Worm (Caenorhabditis elegans): ENCODE results near the gene srx-110.

ce11 chrII:3736893-3737375 lies 27.6 kb downstream of the srx-110 start, which contains the start of gene F12E12.6:
- TF ChIP-seq lin-39 (tag; optimal IDR thresholded peaks at IDR 0.05) (no peak), egl-27 (tag; optimal IDR thresholded peaks at IDR 0.05) (no peak), sea-2 (GFP tag; optimal IDR thresholded peaks at IDR 0.05) (no peak), ztf-11 (tag; optimal IDR thresholded peaks at IDR 0.05) (no peak), ztf-4 (tag; optimal IDR thresholded peaks at IDR 0.05) (no peak), tbx-2 (tag; optimal IDR thresholded peaks at IDR 0.05) (no peak), snpc-4 (tag; optimal IDR thresholded peaks at IDR 0.05) (no peak), nhr-25 (tag; optimal IDR thresholded peaks at IDR 0.05) (no peak), nhr-28 (tag; optimal IDR thresholded peaks at IDR 0.05) (no peak), lin-15B (tag; optimal IDR thresholded peaks at IDR 0.05) (no peak), nhr-77 (tag; optimal IDR thresholded peaks at IDR 0.05) (no peak), pqm-1 (tag; optimal IDR thresholded peaks at IDR 0.05) (no peak), unc-62 (GFP tag; optimal IDR thresholded peaks at IDR 0.05) (no peak)
